Worm (Caenorhabditis elegans) whole organism, young adult: ENCODE data around the gene H42K12.3.

Experiments used
- B0019.2 ChIP-seq: fragments of 200-800 bp; sonication (Bioruptor generic); conservative IDR thresholded peaks from 2 replicates; pipeline ENCODE4 v1.3.6; 2022; ENCODE audit warnings: missing genetic modification reagents, missing genetic modification characterization, missing compliant biosample characterization
- C06A6.2 ChIP-seq: fragments of 200-800 bp; sonication (Bioruptor generic); conservative IDR thresholded peaks from 2 replicates; pipeline ENCODE4 v1.3.6; 2022; ENCODE audit warnings: missing genetic modification characterization, missing compliant biosample characterization
- F23B12.7 ChIP-seq: sonication (generic microtip); optimal IDR thresholded peaks from 2 replicates; lab custom pipeline; 2017; ENCODE audit warnings: missing genetic modification characterization, mild to moderate bottlenecking, missing compliant biosample characterization, antibody characterized with exemption, moderate library complexity; ENCODE audit not compliant: insufficient read depth
- F49E8.2 ChIP-seq: sonication (generic microtip); optimal IDR thresholded peaks from 3 replicates; lab custom pipeline; 2017; ENCODE audit warnings: missing genetic modification characterization, mild to moderate bottlenecking, missing compliant biosample characterization, antibody characterized with exemption, moderate library complexity; ENCODE audit not compliant: insufficient read depth
- F55B11.4 ChIP-seq: sonication (generic microtip); optimal IDR thresholded peaks from 2 replicates; lab custom pipeline; 2016; ENCODE audit warnings: missing compliant biosample characterization, missing genetic modification characterization, borderline replicate concordance; ENCODE audit not compliant: insufficient read depth
- K12H6.12 ChIP-seq: fragments of 200-800 bp; sonication (Bioruptor generic); optimal IDR thresholded peaks from 2 replicates; lab custom pipeline; 2018; ENCODE audit warnings: mild to moderate bottlenecking, missing genetic modification characterization, missing compliant biosample characterization
- T07F8.4 ChIP-seq: sonication (generic microtip); optimal IDR thresholded peaks from 2 replicates; lab custom pipeline; 2016; ENCODE audit warnings: mild to moderate bottlenecking, missing genetic modification characterization, moderate library complexity, missing compliant biosample characterization
- T26A5.8 ChIP-seq: sonication (generic microtip); optimal IDR thresholded peaks from 2 replicates; lab custom pipeline; 2016; ENCODE audit warnings: missing genetic modification characterization, missing compliant biosample characterization
- Y56A3A.18 ChIP-seq: fragments of 200-800 bp; sonication (Bioruptor generic); IDR thresholded peaks from 2 replicates; pipeline ENCODE4 v1.3.6; 2022; ENCODE audit warnings: missing genetic modification reagents, missing genetic modification characterization, missing compliant biosample characterization
- Y67H2A.10 ChIP-seq: fragments of 200-800 bp; sonication (Bioruptor generic); conservative IDR thresholded peaks from 2 replicates; pipeline ENCODE4 v1.3.6; 2022; ENCODE audit warnings: missing genetic modification reagents, missing genetic modification characterization, missing compliant biosample characterization
- Y95B8A.8 ChIP-seq: fragments of 200-800 bp; sonication (Bioruptor generic); IDR thresholded peaks from 2 replicates; pipeline ENCODE4 v1.3.6; 2022; ENCODE audit warnings: missing genetic modification reagents, missing genetic modification characterization, missing compliant biosample characterization
- ZK185.1 ChIP-seq: sonication (generic microtip); optimal IDR thresholded peaks from 2 replicates; lab custom pipeline; 2016; ENCODE audit warnings: mild to moderate bottlenecking, missing genetic modification characterization, missing compliant biosample characterization; ENCODE audit not compliant: poor library complexity, severe bottlenecking
- atf-7 ChIP-seq: sonication (generic microtip); optimal IDR thresholded peaks from 2 replicates; lab custom pipeline; 2017; ENCODE audit warnings: mild to moderate bottlenecking, missing genetic modification characterization, missing compliant biosample characterization
- attf-6 ChIP-seq: fragments of 200-800 bp; sonication (Bioruptor generic); IDR thresholded peaks from 2 replicates; pipeline ENCODE4 v1.3.6; 2022; ENCODE audit warnings: missing genetic modification reagents, missing genetic modification characterization, missing compliant biosample characterization
- bed-1 ChIP-seq: fragments of 200-800 bp; sonication (Bioruptor generic); IDR thresholded peaks from 2 replicates; pipeline ENCODE4 v1.3.6; 2022; ENCODE audit warnings: missing genetic modification reagents, missing genetic modification characterization, missing compliant biosample characterization
- bed-2 ChIP-seq: fragments of 200-800 bp; sonication (Bioruptor generic); IDR thresholded peaks from 2 replicates; pipeline ENCODE4 v1.3.6; 2022; ENCODE audit warnings: missing genetic modification reagents, missing genetic modification characterization, missing compliant biosample characterization
- ceh-91 ChIP-seq: fragments of 200-800 bp; sonication (Bioruptor generic); IDR thresholded peaks from 2 replicates; pipeline ENCODE4 v1.3.6; 2022; ENCODE audit warnings: missing genetic modification reagents, missing genetic modification characterization, missing compliant biosample characterization
- die-1 ChIP-seq: sonication (generic microtip); optimal IDR thresholded peaks from 2 replicates; lab custom pipeline; 2016; ENCODE audit warnings: missing genotype, mild to moderate bottlenecking, missing genetic modification characterization, missing compliant biosample characterization
- dox-1 ChIP-seq: fragments of 200-800 bp; sonication (Bioruptor generic); IDR thresholded peaks from 2 replicates; pipeline ENCODE4 v1.3.6; 2022; ENCODE audit warnings: missing genetic modification reagents, missing genetic modification characterization, missing compliant biosample characterization
- dpl-1 ChIP-seq: fragments of 150-350 bp; optimal IDR thresholded peaks from 2 replicates; lab custom pipeline; 2014; ENCODE audit warnings: missing biosample characterization, missing genetic modification reagents, missing genetic modification characterization
- efl-1 ChIP-seq: fragments of 150-350 bp; optimal IDR thresholded peaks from 2 replicates; lab custom pipeline; 2014; ENCODE audit warnings: missing biosample characterization, missing genetic modification reagents, missing genetic modification characterization
- egl-44 ChIP-seq: fragments of 200-800 bp; sonication (Bioruptor generic); IDR thresholded peaks from 2 replicates; pipeline ENCODE4 v1.3.6; 2022; ENCODE audit warnings: missing genetic modification reagents, missing genetic modification characterization, missing compliant biosample characterization
- ekl-4 ChIP-seq: fragments of 200-800 bp; sonication (Bioruptor generic); IDR thresholded peaks from 2 replicates; pipeline ENCODE4 v1.3.6; 2022; ENCODE audit warnings: missing genetic modification reagents, missing genetic modification characterization, missing compliant biosample characterization
- him-1 ChIP-seq: sonication (generic microtip); optimal IDR thresholded peaks from 2 replicates; lab custom pipeline; 2016; ENCODE audit warnings: missing genotype, missing genetic modification reagents, missing genetic modification characterization, missing compliant biosample characterization
- hlh-12 ChIP-seq: sonication (generic microtip); optimal IDR thresholded peaks from 2 replicates; lab custom pipeline; 2016; ENCODE audit warnings: missing genetic modification characterization, missing compliant biosample characterization
- hlh-26 ChIP-seq: fragments of 200-800 bp; sonication (Bioruptor generic); conservative IDR thresholded peaks from 2 replicates; pipeline ENCODE4 v1.3.6; 2022; ENCODE audit warnings: missing genetic modification reagents, missing genetic modification characterization, missing compliant biosample characterization
- lag-1 ChIP-seq: fragments of 200-800 bp; sonication (Bioruptor generic); IDR thresholded peaks from 2 replicates; pipeline ENCODE4 v1.3.6; 2022; ENCODE audit warnings: missing genetic modification reagents, missing genetic modification characterization, missing compliant biosample characterization
- let-526 ChIP-seq: fragments of 200-800 bp; sonication (Bioruptor generic); IDR thresholded peaks from 2 replicates; pipeline ENCODE4 v1.3.6; 2022; ENCODE audit warnings: missing genetic modification reagents, missing genetic modification characterization, missing compliant biosample characterization
- lin-40 ChIP-seq: sonication (generic microtip); optimal IDR thresholded peaks from 2 replicates; lab custom pipeline; 2016; ENCODE audit warnings: missing genetic modification characterization, mild to moderate bottlenecking, missing compliant biosample characterization, missing genotype, missing genetic modification reagents
- lin-54 ChIP-seq: fragments of 200-800 bp; sonication (Bioruptor generic); optimal IDR thresholded peaks from 2 replicates; lab custom pipeline; 2018; ENCODE audit warnings: mild to moderate bottlenecking, missing genetic modification characterization, missing compliant biosample characterization
- lsy-27 ChIP-seq: sonication (generic microtip); optimal IDR thresholded peaks from 2 replicates; lab custom pipeline; 2017; ENCODE audit warnings: missing genetic modification characterization, mild to moderate bottlenecking, missing compliant biosample characterization, antibody characterized with exemption, missing genotype, borderline replicate concordance; ENCODE audit not compliant: insufficient read depth
- madf-10 ChIP-seq: sonication (generic microtip); optimal IDR thresholded peaks from 2 replicates; lab custom pipeline; 2016; ENCODE audit warnings: mild to moderate bottlenecking, missing genetic modification characterization, missing compliant biosample characterization
- mes-4 ChIP-seq: sonication (generic microtip); optimal IDR thresholded peaks from 2 replicates; lab custom pipeline; 2016; ENCODE audit warnings: missing genotype, missing genetic modification characterization, missing compliant biosample characterization
- nhr-179 ChIP-seq: sonication (generic microtip); optimal IDR thresholded peaks from 2 replicates; lab custom pipeline; 2016; ENCODE audit warnings: mild to moderate bottlenecking, missing genetic modification characterization, missing compliant biosample characterization
- pbrm-1 ChIP-seq: fragments of 200-800 bp; sonication (Bioruptor generic); IDR thresholded peaks from 2 replicates; pipeline ENCODE4 v1.3.6; 2022; ENCODE audit warnings: missing genetic modification reagents, missing genetic modification characterization, missing compliant biosample characterization
- pha-4 ChIP-seq: fragments of 150-350 bp; sonication (generic microtip); optimal IDR thresholded peaks from 2 replicates; lab custom pipeline; 2014; ENCODE audit warnings: missing biosample characterization, missing genetic modification reagents, missing genetic modification characterization
- snpc-4 ChIP-seq, 5 experiments: fragments of 150-350 bp in 1 of 5; sonication (generic microtip) in 4 of 5; optimal IDR thresholded peaks; 2 replicates each; lab custom pipeline; 2014 to 2018; ENCODE audit warnings: missing genetic modification characterization in 5 of 5, missing biosample characterization in 3 of 5, antibody characterized with exemption in 2 of 5, mild to moderate bottlenecking in 2 of 5, missing compliant biosample characterization in 2 of 5, missing genotype in 2 of 5, moderate library complexity in 2 of 5, missing genetic modification reagents in 1 of 5
- tbx-9 ChIP-seq: sonication (generic microtip); optimal IDR thresholded peaks from 2 replicates; lab custom pipeline; 2016; ENCODE audit warnings: borderline replicate concordance, missing genetic modification characterization, inconsistent platforms, missing compliant biosample characterization
- tlf-1 ChIP-seq: fragments of 200-800 bp; sonication (Bioruptor generic); optimal IDR thresholded peaks from 2 replicates; lab custom pipeline; 2018; ENCODE audit warnings: mild to moderate bottlenecking, missing genetic modification characterization, missing compliant biosample characterization
- zim-3 ChIP-seq: sonication (generic microtip); optimal IDR thresholded peaks from 2 replicates; lab custom pipeline; 2017; ENCODE audit warnings: mild to moderate bottlenecking, missing genetic modification characterization, moderate library complexity, missing compliant biosample characterization
- ztf-18 ChIP-seq: sonication (generic microtip); optimal IDR thresholded peaks from 2 replicates; lab custom pipeline; 2016; ENCODE audit warnings: missing genotype, mild to moderate bottlenecking, missing genetic modification characterization, missing compliant biosample characterization
- ztf-25 ChIP-seq: fragments of 200-800 bp; sonication (Bioruptor generic); IDR thresholded peaks from 2 replicates; pipeline ENCODE4 v1.3.6; 2022; ENCODE audit warnings: missing genetic modification reagents, missing genetic modification characterization, missing compliant biosample characterization
- ztf-26 ChIP-seq: sonication (generic microtip); optimal IDR thresholded peaks from 2 replicates; lab custom pipeline; 2017; ENCODE audit warnings: missing genetic modification characterization, missing compliant biosample characterization
- ztf-28 ChIP-seq: fragments of 200-800 bp; sonication (Bioruptor generic); IDR thresholded peaks from 2 replicates; pipeline ENCODE4 v1.3.6; 2022; ENCODE audit warnings: missing genetic modification reagents, missing genetic modification characterization, missing compliant biosample characterization
- ztf-6 ChIP-seq: fragments of 200-800 bp; sonication (Bioruptor generic); IDR thresholded peaks from 2 replicates; pipeline ENCODE4 v1.3.6; 2022; ENCODE audit warnings: missing genetic modification reagents, missing genetic modification characterization, missing compliant biosample characterization

Gene H42K12.3

DNA sequence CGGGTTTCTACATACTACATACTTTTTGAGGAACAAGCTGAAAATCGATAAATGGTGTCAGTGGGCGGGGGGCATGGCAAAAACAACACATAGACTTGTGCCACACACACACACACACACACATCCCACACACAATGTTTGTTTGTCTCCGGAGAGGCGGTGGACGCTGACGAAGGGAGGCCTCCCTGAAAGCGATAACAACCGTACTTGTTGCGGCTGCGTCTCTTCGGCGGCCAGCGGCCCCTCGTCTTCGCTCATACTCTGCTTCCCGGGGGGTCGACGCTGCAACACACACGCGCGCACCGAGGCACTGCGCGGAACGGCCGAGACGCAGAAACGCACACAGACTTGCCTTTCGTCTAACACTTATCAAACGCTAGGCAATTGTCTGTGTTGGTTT, 8.5 kb downstream of the H42K12.3 start (continued):
- TF ChIP-seq ZK185.1 (tag; lab: Kevin White, UChicago) (no peak), egl-44 (GFP tag; lab: Robert Waterston, UW) (peak; percentile 72; the same call in 1 of the 2 replicates), B0019.2 (GFP tag; lab: Robert Waterston, UW) (no peak)

DNA sequence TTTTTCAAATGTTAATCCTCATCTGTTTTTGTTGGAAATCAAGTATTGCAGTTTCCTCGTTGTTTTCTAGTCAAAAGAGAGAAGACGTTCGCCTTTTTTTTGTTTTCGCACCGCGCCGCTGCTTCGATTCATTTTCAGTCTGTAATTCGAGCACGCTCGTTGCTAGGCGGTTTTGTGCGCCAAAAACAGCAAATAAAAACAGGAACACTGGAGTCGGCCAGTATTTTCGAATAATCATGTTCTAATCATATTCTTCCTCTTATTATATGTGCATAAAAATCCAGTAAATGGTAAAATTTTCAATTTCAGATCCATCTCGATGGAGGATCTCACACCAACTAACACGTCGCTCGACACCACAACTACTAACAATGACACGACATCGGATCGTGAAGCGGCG, 9.9 kb downstream of the H42K12.3 start, which contains the start of gene pdk-1:
Gene pdk-1 (plus strand): TSS at position 301 of the 400 bp plus-strand sequence.
- TF ChIP-seq tbx-9 (tag; lab: Kevin White, UChicago) = no peak
- TF ChIP-seq dpl-1 (GFP tag; lab: Kevin White, UChicago) = no peak
- no peak for TF ChIP-seq ceh-91 (GFP tag; lab: Robert Waterston, UW)
- no peak for TF ChIP-seq F49E8.2 (tag; lab: Kevin White, UChicago)
- TF ChIP-seq madf-10 = no peak
- TF ChIP-seq lsy-27 (tag; lab: Kevin White, UChicago) = no peak
- no peak for TF ChIP-seq lin-54 (GFP tag; lab: Kevin White, UChicago)
- no peak for TF ChIP-seq attf-6 (GFP tag; lab: Robert Waterston, UW)
- no peak for TF ChIP-seq K12H6.12 (tag; lab: Kevin White, UChicago)
- no peak for TF ChIP-seq F23B12.7 (tag; lab: Kevin White, UChicago)
- no peak for TF ChIP-seq ztf-18 (tag; lab: Kevin White, UChicago)
- no peak for TF ChIP-seq ekl-4 (GFP tag; lab: Robert Waterston, UW)
- no peak for TF ChIP-seq ztf-26
- no peak for TF ChIP-seq ztf-28 (GFP tag; lab: Robert Waterston, UW)
- TF ChIP-seq C06A6.2 (GFP tag; lab: Robert Waterston, UW) = no peak
- no peak for TF ChIP-seq mes-4 (tag; lab: Kevin White, UChicago)

DNA sequence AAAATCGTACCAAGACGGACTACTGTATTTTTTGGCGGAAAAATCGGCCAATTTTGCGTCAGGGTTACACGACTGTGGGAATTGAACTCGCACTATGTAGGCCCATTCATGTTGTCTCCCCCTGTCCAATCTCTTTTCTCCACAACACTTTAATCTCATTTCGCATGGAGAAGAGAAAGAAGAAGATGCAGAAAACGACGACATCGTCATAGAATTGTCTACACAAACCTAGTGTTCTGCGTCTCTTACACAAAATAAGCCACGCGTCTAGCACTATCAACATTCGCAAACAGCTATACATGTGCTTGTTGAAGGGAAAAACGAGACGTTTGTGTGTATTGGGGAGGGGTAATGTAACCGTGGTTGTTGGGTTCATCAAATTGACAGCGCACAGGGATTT, 11.8 kb downstream of the H42K12.3 start:
- TF ChIP-seq T07F8.4 (tag; lab: Kevin White, UChicago) (no peak), zim-3 (tag; lab: Kevin White, UChicago) (no peak), dox-1 (peak; percentile 87), ztf-25 (no peak), bed-1 (no peak), die-1 (tag; lab: Kevin White, UChicago) (no peak), lin-40 (peak; percentile 95), dpl-1 (GFP tag; lab: Kevin White, UChicago) (no peak), nhr-179 (tag; lab: Kevin White, UChicago) (no peak), tlf-1 (GFP tag; lab: Kevin White, UChicago) (peak; percentile 61), efl-1 (GFP tag; lab: Kevin White, UChicago) (no peak), egl-44 (GFP tag; lab: Robert Waterston, UW) (0 out of 2 replicates have a peak, but pooled peaks have one; percentile 10), Y67H2A.10 (no peak), ekl-4 (GFP tag; lab: Robert Waterston, UW) (no peak), hlh-26 (GFP tag; lab: Robert Waterston, UW) (no peak), Y95B8A.8 (GFP tag; lab: Robert Waterston, UW) (no peak), hlh-12 (tag; lab: Kevin White, UChicago) (no peak), let-526 (GFP tag; lab: Robert Waterston, UW) (no peak), snpc-4 (GFP tag; optimal IDR thresholded peaks at IDR 0.05; lab: Kevin White, UChicago) (no peak), snpc-4 (tag; optimal IDR thresholded peaks at IDR 0.05; lab: Kevin White, UChicago) (peak in 2 of 4 experiments; percentile 8 to 32), atf-7 (tag; lab: Kevin White, UChicago) (peak; percentile 19), Y56A3A.18 (no peak), T26A5.8 (tag; lab: Kevin White, UChicago) (no peak), bed-2 (GFP tag; lab: Robert Waterston, UW) (no peak), pha-4 (tag; lab: Kevin White, UChicago) (no peak), lag-1 (GFP tag; lab: Robert Waterston, UW) (no peak), F55B11.4 (tag; lab: Kevin White, UChicago) (no peak), him-1 (tag; lab: Kevin White, UChicago) (no peak), pbrm-1 (GFP tag; lab: Robert Waterston, UW) (no peak), ztf-6 (GFP tag; lab: Robert Waterston, UW) (no peak), F23B12.7 (tag; lab: Kevin White, UChicago) (peak; percentile 59)
